Worm (Caenorhabditis elegans): ENCODE results near the gene F18C5.5.

F18C5.5 gene

DNA sequence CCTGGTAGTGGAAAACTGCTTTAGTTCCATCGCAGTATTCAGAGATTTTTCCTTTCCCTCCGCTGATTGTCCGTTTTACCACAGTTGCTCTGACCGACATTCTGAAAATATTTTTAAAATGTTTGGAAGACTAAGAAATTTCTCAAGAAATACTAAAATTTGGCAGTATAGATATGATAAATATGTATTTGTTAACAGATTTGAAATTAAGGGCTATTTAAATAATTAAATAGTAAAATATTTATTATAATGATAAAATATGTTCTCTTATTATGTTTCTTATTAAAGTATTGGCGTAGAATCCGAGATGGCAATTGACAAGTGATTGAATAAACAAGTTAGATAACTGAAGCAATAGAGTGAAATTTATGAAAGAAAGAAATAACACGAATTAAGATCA, 27.6 kb upstream of the F18C5.5 start, which contains the start of gene aipr-1:
aipr-1 (minus strand) TSS at position 101 of the 400 bp plus-strand sequence.
- TF ChIP-seq fkh-3 (tag; optimal IDR thresholded peaks at IDR 0.05): no peak
- TF ChIP-seq Y53F4B.3 (GFP tag; IDR thresholded peaks at IDR 0.05): no peak
- no peak for TF ChIP-seq ztf-26 (tag; optimal IDR thresholded peaks at IDR 0.05)
- no peak for TF ChIP-seq B0019.2 (GFP tag; conservative IDR thresholded peaks at IDR 0.05)
- no peak for TF ChIP-seq bed-2 (GFP tag; IDR thresholded peaks at IDR 0.05)
- TF ChIP-seq lin-26 (GFP tag; IDR thresholded peaks at IDR 0.05): no peak
- TF ChIP-seq cebp-1 (GFP tag; IDR thresholded peaks at IDR 0.05): no peak
- no peak for TF ChIP-seq cebp-1 (tag; optimal IDR thresholded peaks at IDR 0.05)
- no peak for TF ChIP-seq F49E8.2 (tag; optimal IDR thresholded peaks at IDR 0.05; ENCODE audit: insufficient read depth)
- no peak for TF ChIP-seq snpc-3.4 (tag; optimal IDR thresholded peaks at IDR 0.05)
- TF ChIP-seq ztf-22 (GFP tag; optimal IDR thresholded peaks at IDR 0.05): no peak
- TF ChIP-seq T07F8.4 (tag; optimal IDR thresholded peaks at IDR 0.05): no peak
- TF ChIP-seq ama-1 (optimal IDR thresholded peaks at IDR 0.05): no peak
- no peak for TF ChIP-seq ama-1 (GFP tag; optimal IDR thresholded peaks at IDR 0.05)
- TF ChIP-seq mcd-1 (GFP tag; IDR thresholded peaks at IDR 0.05): no peak
- TF ChIP-seq zim-3 (tag; optimal IDR thresholded peaks at IDR 0.05): no peak
- no peak for TF ChIP-seq ceh-100 (GFP tag; IDR thresholded peaks at IDR 0.05)
- no peak for TF ChIP-seq F55B11.4 (tag; optimal IDR thresholded peaks at IDR 0.05; ENCODE audit: borderline replicate concordance, insufficient read depth)

DNA sequence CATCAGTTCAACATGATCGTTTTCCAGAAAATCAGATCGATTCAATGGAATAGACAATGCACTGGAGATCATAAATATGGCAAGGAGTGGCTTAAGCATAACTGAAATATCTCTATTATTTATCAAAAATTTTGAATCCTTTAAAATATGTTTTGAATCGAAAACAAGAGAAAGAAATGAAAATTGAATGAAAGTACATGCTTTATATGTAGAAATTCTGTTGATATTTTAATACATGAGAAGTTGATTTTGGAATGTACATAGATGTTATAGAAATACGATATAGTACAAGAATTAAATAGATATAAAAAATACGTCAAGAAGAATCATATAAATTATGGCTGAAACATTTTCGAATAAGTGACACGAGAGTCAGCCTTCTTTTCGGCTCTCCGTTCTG, 25.7 kb upstream of the F18C5.5 start, which contains the start of gene C56C10.9:
C56C10.9 (minus strand) TSS at position 101 of the 400 bp plus-strand sequence.
- TF ChIP-seq gei-17 (GFP tag; optimal IDR thresholded peaks at IDR 0.05) (no peak), ceh-40 (GFP tag; IDR thresholded peaks at IDR 0.05) (no peak), F57A8.1 (GFP tag; optimal IDR thresholded peaks at IDR 0.05) (no peak), mel-28 (tag; optimal IDR thresholded peaks at IDR 0.05; ENCODE audit: borderline replicate concordance) (no peak), unc-62 (GFP tag; optimal IDR thresholded peaks at IDR 0.05) (no peak), let-607 (tag; optimal IDR thresholded peaks at IDR 0.05) (no peak), athp-1 (tag; optimal IDR thresholded peaks at IDR 0.05) (no peak), repo-1 (tag; optimal IDR thresholded peaks at IDR 0.05) (no peak), ceh-27 (GFP tag; optimal IDR thresholded peaks at IDR 0.05) (no peak), C17E4.6 (GFP tag; IDR thresholded peaks at IDR 0.05) (no peak)

DNA sequence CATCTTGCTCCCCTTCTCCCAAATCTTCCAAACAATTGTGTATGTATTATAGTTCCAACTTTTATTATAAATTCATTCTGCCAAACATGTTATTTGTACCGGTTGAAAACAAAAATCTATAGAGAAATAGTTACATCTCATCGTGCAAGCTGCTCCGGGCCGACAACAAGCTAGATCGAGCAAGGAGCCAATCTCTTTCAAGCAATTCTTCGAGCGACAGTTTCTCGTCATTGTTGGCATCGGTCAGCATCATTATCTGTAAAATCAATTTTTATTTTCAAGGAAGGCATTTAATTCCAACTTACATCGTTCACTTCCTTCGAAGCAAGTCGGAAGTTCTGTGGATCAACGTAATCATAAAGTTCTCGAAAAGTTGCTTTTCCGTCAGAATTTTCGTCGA, 24.5 kb upstream of the F18C5.5 start:
- peak; percentile 72; the same call in 1 of the 2 replicates for TF ChIP-seq nfyb-1 (GFP tag; IDR thresholded peaks at IDR 0.05)
- TF ChIP-seq cebp-1 (GFP tag; IDR thresholded peaks at IDR 0.05): no peak
- TF ChIP-seq cebp-1 (tag; optimal IDR thresholded peaks at IDR 0.05): peak; percentile 46
- no peak for TF ChIP-seq rpc-1 (optimal IDR thresholded peaks at IDR 0.05)
- no peak for TF ChIP-seq rpc-1 (tag; optimal IDR thresholded peaks at IDR 0.05)
- TF ChIP-seq lag-1 (GFP tag; IDR thresholded peaks at IDR 0.05): no peak
- TF ChIP-seq C06A6.2 (GFP tag; conservative IDR thresholded peaks at IDR 0.05): no peak
- no peak for TF ChIP-seq F57A8.1 (GFP tag; optimal IDR thresholded peaks at IDR 0.05)
- TF ChIP-seq ztf-18 (tag; optimal IDR thresholded peaks at IDR 0.05): no peak
- peak; percentile 55; the same call in 1 of the 2 replicates for TF ChIP-seq B0336.3 (GFP tag; IDR thresholded peaks at IDR 0.05)
- TF ChIP-seq dox-1 (GFP tag; IDR thresholded peaks at IDR 0.05): 0 out of 2 replicates have a peak, but pooled peaks have one; percentile 9
- TF ChIP-seq nhr-90 (tag; optimal IDR thresholded peaks at IDR 0.05): peak; percentile 15
- TF ChIP-seq attf-3 (GFP tag; conservative IDR thresholded peaks at IDR 0.05): no peak
- no peak for TF ChIP-seq D2030.7 (GFP tag; IDR thresholded peaks at IDR 0.05)
- TF ChIP-seq hlh-26 (GFP tag; conservative IDR thresholded peaks at IDR 0.05): no peak
- no peak for TF ChIP-seq ama-1 (optimal IDR thresholded peaks at IDR 0.05)
- no peak for TF ChIP-seq ama-1 (GFP tag; optimal IDR thresholded peaks at IDR 0.05)
- no peak for TF ChIP-seq ceh-91 (GFP tag; IDR thresholded peaks at IDR 0.05)
- TF ChIP-seq mxl-1 (tag; optimal IDR thresholded peaks at IDR 0.05): peak; percentile 26
- TF ChIP-seq nhr-120 (GFP tag; IDR thresholded peaks at IDR 0.05): no peak
- TF ChIP-seq F39B2.1 (GFP tag; IDR thresholded peaks at IDR 0.05): no peak
- TF ChIP-seq lsl-1 (GFP tag; optimal IDR thresholded peaks at IDR 0.05): no peak
- TF ChIP-seq fkh-3 (tag; optimal IDR thresholded peaks at IDR 0.05): no peak
- no peak for TF ChIP-seq athp-1 (tag; optimal IDR thresholded peaks at IDR 0.05)
- TF ChIP-seq bed-1 (GFP tag; IDR thresholded peaks at IDR 0.05): no peak
- TF ChIP-seq hmg-20 (GFP tag; IDR thresholded peaks at IDR 0.05): no peak
